In the genomic region with DNA sequence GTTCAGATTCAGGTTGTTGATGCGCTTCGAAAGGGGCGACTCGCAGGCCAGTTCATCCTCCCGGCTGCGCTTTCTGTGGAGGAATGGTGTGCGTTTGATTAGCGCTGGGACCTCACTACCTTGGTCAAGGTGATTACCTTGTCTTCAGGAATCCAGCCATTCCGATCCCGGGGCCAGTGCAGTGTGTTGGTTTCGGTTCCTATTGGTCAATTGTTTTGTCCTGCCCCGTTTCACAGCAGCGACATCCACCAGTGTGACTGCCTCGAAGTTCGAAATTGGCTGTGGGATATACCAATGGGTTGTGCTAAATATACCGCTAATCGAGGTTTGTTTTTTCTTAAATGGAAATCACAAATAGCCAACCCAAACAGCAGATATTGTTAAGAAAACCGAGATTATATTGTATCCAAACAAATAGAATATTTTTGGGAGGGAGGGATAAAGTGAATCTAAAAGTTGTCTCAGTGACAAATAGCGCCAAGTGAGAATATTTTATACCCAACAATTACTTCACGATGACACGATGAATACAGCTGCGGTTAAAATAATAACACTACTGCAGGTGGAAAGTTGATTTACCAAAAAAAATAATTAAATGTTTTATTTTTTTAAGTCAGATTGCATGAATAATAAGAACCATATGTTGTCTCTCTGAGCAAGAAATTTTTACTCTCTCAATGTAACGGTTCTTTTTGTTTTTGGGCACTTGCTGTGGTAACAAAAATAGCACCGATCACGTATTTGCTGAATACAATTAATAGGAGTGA, we compare ENCODE assay signal across 1 fruit fly cellular context.
TF ChIP-seq lines count a peak whose summit lies in the region.

A gene (minus strand): TSS at position 459 of the 767 bp plus-strand sequence.

TF ChIP-seq in whole organism, embryonic, 481 proteins besides CTCF, POLR2A, EP300 and RAD21 (continued from another document):
- no peak for TF ChIP-seq CG7839 (tag; optimal IDR thresholded peaks at IDR 0.05; lab: Kevin White, UChicago)
- TF ChIP-seq hth (optimal IDR thresholded peaks at IDR 0.05; lab: Kevin White, UChicago): no peak
- TF ChIP-seq zen (tag; optimal IDR thresholded peaks at IDR 0.05; lab: Kevin White, UChicago): no peak
- TF ChIP-seq CG13123 (GFP tag; optimal IDR thresholded peaks at IDR 0.05; lab: Kevin White, UChicago): no peak
- TF ChIP-seq Ptx1 (GFP tag; IDR thresholded peaks at IDR 0.05; lab: Robert Waterston, UW): peak; percentile 52
- no peak for TF ChIP-seq CG8765 (GFP tag; IDR thresholded peaks at IDR 0.05; lab: Robert Waterston, UW)
- peak; percentile 39; the same call in 1 of the 2 replicates for TF ChIP-seq CG32532 (GFP tag; IDR thresholded peaks at IDR 0.05; lab: Robert Waterston, UW)
- TF ChIP-seq ara (GFP tag; IDR thresholded peaks at IDR 0.05; lab: Robert Waterston, UW): 0 out of 2 replicates have a peak, but pooled peaks have one; percentile 35
- peak; percentile 23; the same call in 1 of the 2 replicates for TF ChIP-seq vvl (GFP tag; IDR thresholded peaks at IDR 0.05; lab: Robert Waterston, UW)
- TF ChIP-seq org-1 (GFP tag; optimal IDR thresholded peaks at IDR 0.05; lab: Kevin White, UChicago): no peak
- TF ChIP-seq CG3847 (GFP tag; IDR thresholded peaks at IDR 0.05; lab: Robert Waterston, UW): no peak
- TF ChIP-seq HLH54F (GFP tag; optimal IDR thresholded peaks at IDR 0.05; lab: Kevin White, UChicago): no peak
- TF ChIP-seq CG11560 (tag; IDR thresholded peaks at IDR 0.05; lab: Robert Waterston, UW): no peak
- peak; percentile 69 for TF ChIP-seq gfzf (GFP tag; optimal IDR thresholded peaks at IDR 0.05; lab: Kevin White, UChicago)
- TF ChIP-seq CG6689 (GFP tag; IDR thresholded peaks at IDR 0.05; lab: Robert Waterston, UW): peak; percentile 77
- no peak for TF ChIP-seq CoRest (tag; optimal IDR thresholded peaks at IDR 0.05; lab: Kevin White, UChicago)
- peak; percentile 7 for TF ChIP-seq dmrt99B (tag; optimal IDR thresholded peaks at IDR 0.05; lab: Kevin White, UChicago)
- peak; percentile 2 for TF ChIP-seq CG15269 (tag; optimal IDR thresholded peaks at IDR 0.05; lab: Kevin White, UChicago)
- peak; percentile 26 for TF ChIP-seq ind (GFP tag; optimal IDR thresholded peaks at IDR 0.05; lab: Kevin White, UChicago)
- TF ChIP-seq NC2α (GFP tag; optimal IDR thresholded peaks at IDR 0.05; lab: Kevin White, UChicago): no peak
- TF ChIP-seq amos (GFP tag; IDR thresholded peaks at IDR 0.05; lab: Robert Waterston, UW; ENCODE audit: partially characterized antibody): 0 out of 2 replicates have a peak, but pooled peaks have one; percentile 16
- TF ChIP-seq prd (optimal IDR thresholded peaks at IDR 0.05; lab: Kevin White, UChicago): no peak
- TF ChIP-seq prd (GFP tag; IDR thresholded peaks at IDR 0.05; lab: Robert Waterston, UW): peak; percentile 48; the same call in 1 of the 3 replicates
- peak; percentile 40; the same call in 1 of the 2 replicates for TF ChIP-seq CG4730 (GFP tag; IDR thresholded peaks at IDR 0.05; lab: Robert Waterston, UW)
- TF ChIP-seq BEAF-32 (GFP tag; optimal IDR thresholded peaks at IDR 0.05; lab: Kevin White, UChicago): peak; percentile 54
- TF ChIP-seq hkb (optimal IDR thresholded peaks at IDR 0.05; lab: Kevin White, UChicago): no peak
- TF ChIP-seq hkb (GFP tag; IDR thresholded peaks at IDR 0.05; lab: Robert Waterston, UW): 0 out of 2 replicates have a peak, but pooled peaks have one; percentile 26
- TF ChIP-seq Meics (GFP tag; optimal IDR thresholded peaks at IDR 0.05; lab: Kevin White, UChicago): peak; percentile 8
- TF ChIP-seq CG15011 (GFP tag; optimal IDR thresholded peaks at IDR 0.05; lab: Kevin White, UChicago): no peak
- no peak for TF ChIP-seq CG2116 (GFP tag; optimal IDR thresholded peaks at IDR 0.05; lab: Kevin White, UChicago)
- TF ChIP-seq sens (GFP tag; lab: Kevin White, UChicago): peak; percentile 71
- TF ChIP-seq CG32772 (GFP tag; IDR thresholded peaks at IDR 0.05; lab: Robert Waterston, UW): 0 out of 2 replicates have a peak, but pooled peaks have one; percentile 17
- TF ChIP-seq CG14710 (tag; optimal IDR thresholded peaks at IDR 0.05; lab: Kevin White, UChicago): peak; percentile 23
- peak; percentile 3 for TF ChIP-seq CG3281 (GFP tag; optimal IDR thresholded peaks at IDR 0.05; lab: Kevin White, UChicago)
- TF ChIP-seq CG14667 (GFP tag; IDR thresholded peaks at IDR 0.05; lab: Robert Waterston, UW): 0 out of 2 replicates have a peak, but pooled peaks have one; percentile 24
- TF ChIP-seq bcd (GFP tag; optimal IDR thresholded peaks at IDR 0.05; lab: Kevin White, UChicago): no peak
- peak; percentile 30 for TF ChIP-seq CG2120 (GFP tag; optimal IDR thresholded peaks at IDR 0.05; lab: Kevin White, UChicago)
- TF ChIP-seq CG31224 (GFP tag; IDR thresholded peaks at IDR 0.05; lab: Robert Waterston, UW): no peak
- TF ChIP-seq run (tag; optimal IDR thresholded peaks at IDR 0.05; lab: Kevin White, UChicago): no peak
- TF ChIP-seq phol (tag; optimal IDR thresholded peaks at IDR 0.05; lab: Kevin White, UChicago): peak; percentile 3
- TF ChIP-seq lilli (GFP tag; optimal IDR thresholded peaks at IDR 0.05; lab: Kevin White, UChicago): peak; percentile 26
- no peak for TF ChIP-seq croc (GFP tag; conservative IDR thresholded peaks at IDR 0.05; lab: Robert Waterston, UW)
- peak; percentile 31; the same call in 1 of the 2 replicates for TF ChIP-seq CG9932 (GFP tag; IDR thresholded peaks at IDR 0.05; lab: Robert Waterston, UW)
- TF ChIP-seq pzg (GFP tag; optimal IDR thresholded peaks at IDR 0.05; lab: Kevin White, UChicago): peak; percentile 44
- peak; percentile 27; the same call in 1 of the 2 replicates for TF ChIP-seq CG13287 (GFP tag; IDR thresholded peaks at IDR 0.05; lab: Robert Waterston, UW; ENCODE audit: partially characterized antibody)
- TF ChIP-seq CkIIα-i1 (GFP tag; IDR thresholded peaks at IDR 0.05; lab: Robert Waterston, UW): no peak
- TF ChIP-seq klu (GFP tag; IDR thresholded peaks at IDR 0.05; lab: Robert Waterston, UW): no peak
- TF ChIP-seq sc (optimal IDR thresholded peaks at IDR 0.05; lab: Kevin White, UChicago): no peak
- no peak for TF ChIP-seq sc (GFP tag; optimal IDR thresholded peaks at IDR 0.05; lab: Kevin White, UChicago)
- TF ChIP-seq MBD-R2 (GFP tag; IDR thresholded peaks at IDR 0.05; lab: Robert Waterston, UW): peak; percentile 54
- TF ChIP-seq pan (optimal IDR thresholded peaks at IDR 0.05; lab: Kevin White, UChicago): no peak
- peak in 1 of 2 experiments; percentile 50 for TF ChIP-seq pan (GFP tag; optimal IDR thresholded peaks at IDR 0.05 in 1 of 2, IDR thresholded peaks at IDR 0.05 in 1 of 2)
- TF ChIP-seq CG34224 (GFP tag; IDR thresholded peaks at IDR 0.05; lab: Robert Waterston, UW; ENCODE audit: partially characterized antibody): no peak
- no peak for TF ChIP-seq CG7928 (GFP tag; optimal IDR thresholded peaks at IDR 0.05; lab: Kevin White, UChicago)
- TF ChIP-seq Med (GFP tag; lab: Kevin White, UChicago): peak; percentile 48
- peak; percentile 98 for TF ChIP-seq Elba2 (GFP tag; optimal IDR thresholded peaks at IDR 0.05; lab: Kevin White, UChicago)
- 0 out of 2 replicates have a peak, but pooled peaks have one; percentile 24 for TF ChIP-seq ranshi (GFP tag; IDR thresholded peaks at IDR 0.05; lab: Robert Waterston, UW)
- TF ChIP-seq CG34422 (GFP tag; IDR thresholded peaks at IDR 0.05; lab: Robert Waterston, UW): 0 out of 3 replicates have a peak, but pooled peaks have one; percentile 12
- TF ChIP-seq CG2712 (tag; optimal IDR thresholded peaks at IDR 0.05; lab: Kevin White, UChicago): peak; percentile 8
- no peak for TF ChIP-seq Hmx (GFP tag; optimal IDR thresholded peaks at IDR 0.05; lab: Kevin White, UChicago)
- no peak for TF ChIP-seq da (GFP tag; optimal IDR thresholded peaks at IDR 0.05; lab: Kevin White, UChicago)
